Worm (Caenorhabditis elegans): Measurements from ENCODE around the gene F58B3.4.

Gene F58B3.4

ce11 chrIV:11636409-11636723 is 4.7 kb upstream of the F58B3.4 start, which contains the start of gene F58B3.6:
Gene F58B3.6, plus strand, starts transcription at chrIV:11636648.
- TF ChIP-seq tab-1 (GFP tag; IDR thresholded peaks at IDR 0.05) (no peak), cog-1 (tag; optimal IDR thresholded peaks at IDR 0.05) (no peak), ztf-29 (GFP tag; IDR thresholded peaks at IDR 0.05) (no peak)

- TF ChIP-seq cog-1 (tag; optimal IDR thresholded peaks at IDR 0.05) (no peak), ztf-23 (GFP tag; IDR thresholded peaks at IDR 0.05) (peak; percentile 52; the same call in 1 of the 2 replicates), ztf-29 (GFP tag; IDR thresholded peaks at IDR 0.05) (no peak), ref-1 (GFP tag; conservative IDR thresholded peaks at IDR 0.05) (no peak), med-1 (GFP tag; optimal IDR thresholded peaks at IDR 0.05; ENCODE audit: insufficient read depth) (no peak), klf-2 (GFP tag; conservative IDR thresholded peaks at IDR 0.05) (no peak), flt-1 (GFP tag; IDR thresholded peaks at IDR 0.05) (peak; percentile 81), T22C8.4 (GFP tag; IDR thresholded peaks at IDR 0.05) (no peak)
Observed at ce11 chrIV:11635437-11636408, 4.1 kb upstream of the F58B3.4 start, which contains the start of gene mars-1. Gene mars-1, minus strand, starts transcription at chrIV:11635487.

ce11 chrIV:11627847-11628246 is 3.8 kb downstream of the F58B3.4 start, which contains the start of gene lys-6:
Gene lys-6, minus strand, starts transcription at chrIV:11627947.
- TF ChIP-seq T22C8.4 (GFP tag; IDR thresholded peaks at IDR 0.05), result no peak
- TF ChIP-seq ztf-23 (GFP tag; IDR thresholded peaks at IDR 0.05), result no peak
- no peak for TF ChIP-seq ztf-29 (GFP tag; IDR thresholded peaks at IDR 0.05)
- no peak for TF ChIP-seq klf-2 (GFP tag; conservative IDR thresholded peaks at IDR 0.05)
- no peak for TF ChIP-seq cog-1 (tag; optimal IDR thresholded peaks at IDR 0.05)
- no peak for TF ChIP-seq tab-1 (GFP tag; IDR thresholded peaks at IDR 0.05)
- TF ChIP-seq ref-1 (GFP tag; conservative IDR thresholded peaks at IDR 0.05), result no peak

- TF ChIP-seq ztf-23 (GFP tag; IDR thresholded peaks at IDR 0.05) (no peak), med-1 (GFP tag; optimal IDR thresholded peaks at IDR 0.05; ENCODE audit: insufficient read depth) (no peak), ref-1 (GFP tag; conservative IDR thresholded peaks at IDR 0.05) (no peak), flt-1 (GFP tag; IDR thresholded peaks at IDR 0.05) (no peak), klf-2 (GFP tag; conservative IDR thresholded peaks at IDR 0.05) (no peak)
Observed at ce11 chrIV:11625482-11625881, 6.2 kb downstream of the F58B3.4 start, which contains the start of gene lys-5. Gene lys-5, minus strand, starts transcription at chrIV:11625582.

ce11 chrIV:11623759-11624287 is 7.8 kb downstream of the F58B3.4 start:
- no peak for TF ChIP-seq flt-1 (GFP tag; IDR thresholded peaks at IDR 0.05)
- no peak for TF ChIP-seq med-1 (GFP tag; optimal IDR thresholded peaks at IDR 0.05; ENCODE audit: insufficient read depth)
- TF ChIP-seq cog-1 (tag; optimal IDR thresholded peaks at IDR 0.05), result no peak
- TF ChIP-seq ztf-23 (GFP tag; IDR thresholded peaks at IDR 0.05), result no peak
- TF ChIP-seq T22C8.4 (GFP tag; IDR thresholded peaks at IDR 0.05), result no peak
- no peak for TF ChIP-seq ref-1 (GFP tag; conservative IDR thresholded peaks at IDR 0.05)
- no peak for TF ChIP-seq klf-2 (GFP tag; conservative IDR thresholded peaks at IDR 0.05)
- TF ChIP-seq ztf-29 (GFP tag; IDR thresholded peaks at IDR 0.05), result no peak
- TF ChIP-seq tab-1 (GFP tag; IDR thresholded peaks at IDR 0.05), result no peak

ce11 chrIV:11623060-11623459 is 8.6 kb downstream of the F58B3.4 start, which contains the start of gene lys-4:
Gene lys-4, minus strand, starts transcription at chrIV:11623174.
- TF ChIP-seq klf-2 (GFP tag; conservative IDR thresholded peaks at IDR 0.05) (no peak), ztf-23 (GFP tag; IDR thresholded peaks at IDR 0.05) (no peak), cog-1 (tag; optimal IDR thresholded peaks at IDR 0.05) (no peak), flt-1 (GFP tag; IDR thresholded peaks at IDR 0.05) (no peak), ref-1 (GFP tag; conservative IDR thresholded peaks at IDR 0.05) (no peak), tab-1 (GFP tag; IDR thresholded peaks at IDR 0.05) (no peak), ztf-29 (GFP tag; IDR thresholded peaks at IDR 0.05) (no peak)

ce11 chrIV:11622336-11622735 is 9.3 kb downstream of the F58B3.4 start:
- no peak for TF ChIP-seq ztf-29 (GFP tag; IDR thresholded peaks at IDR 0.05)
- no peak for TF ChIP-seq klf-2 (GFP tag; conservative IDR thresholded peaks at IDR 0.05)
- TF ChIP-seq T22C8.4 (GFP tag; IDR thresholded peaks at IDR 0.05), result no peak
- no peak for TF ChIP-seq ztf-23 (GFP tag; IDR thresholded peaks at IDR 0.05)
- no peak for TF ChIP-seq cog-1 (tag; optimal IDR thresholded peaks at IDR 0.05)
- TF ChIP-seq med-1 (GFP tag; optimal IDR thresholded peaks at IDR 0.05; ENCODE audit: insufficient read depth), result no peak
- TF ChIP-seq flt-1 (GFP tag; IDR thresholded peaks at IDR 0.05), result no peak
- no peak for TF ChIP-seq ref-1 (GFP tag; conservative IDR thresholded peaks at IDR 0.05)
- no peak for TF ChIP-seq tab-1 (GFP tag; IDR thresholded peaks at IDR 0.05)

- no peak for TF ChIP-seq tab-1 (GFP tag; IDR thresholded peaks at IDR 0.05)
- TF ChIP-seq cog-1 (tag; optimal IDR thresholded peaks at IDR 0.05), result no peak
Observed at ce11 chrIV:11620909-11621308, 10.7 kb downstream of the F58B3.4 start, which contains the start of gene dsl-5. Gene dsl-5, minus strand, starts transcription at chrIV:11621009.

ce11 chrIV:11616543-11616942 is 15.1 kb downstream of the F58B3.4 start:
- TF ChIP-seq ztf-29 (GFP tag; IDR thresholded peaks at IDR 0.05), result 0 out of 2 replicates have a peak, but pooled peaks have one; percentile 21

- TF ChIP-seq cog-1 (tag; optimal IDR thresholded peaks at IDR 0.05) (no peak), klf-2 (GFP tag; conservative IDR thresholded peaks at IDR 0.05) (no peak), ztf-29 (GFP tag; IDR thresholded peaks at IDR 0.05) (no peak), med-1 (GFP tag; optimal IDR thresholded peaks at IDR 0.05; ENCODE audit: insufficient read depth) (peak; percentile 56), flt-1 (GFP tag; IDR thresholded peaks at IDR 0.05) (peak; percentile 64; the same call in 1 of the 2 replicates), ztf-23 (GFP tag; IDR thresholded peaks at IDR 0.05) (peak; percentile 71), tab-1 (GFP tag; IDR thresholded peaks at IDR 0.05) (0 out of 2 replicates have a peak, but pooled peaks have one; percentile 36), T22C8.4 (GFP tag; IDR thresholded peaks at IDR 0.05) (no peak), ref-1 (GFP tag; conservative IDR thresholded peaks at IDR 0.05) (no peak)
Observed at ce11 chrIV:11604909-11605308, 26.7 kb downstream of the F58B3.4 start, which contains the start of the genes ragc-1 and Y24F12A.1. Gene ragc-1, minus strand, starts transcription at chrIV:11604933. Gene Y24F12A.1, plus strand, starts transcription at chrIV:11605254.
